Fruit fly (Drosophila melanogaster) whole organism, embryonic: ENCODE measurements around the gene CG16956.

ENCODE experiments used
- Atf-2 ChIP-seq: fragments of 200-800 bp; sonication (Bioruptor generic); optimal IDR thresholded peaks from 2 replicates; lab custom pipeline; 2016; ENCODE audit warnings: missing biosample characterization, missing genetic modification characterization
- C15 ChIP-seq: fragments of 200-800 bp; sonication (Bioruptor generic); IDR thresholded peaks from 3 replicates; pipeline ENCODE4 v1.3.6; 2022; ENCODE audit warnings: missing biosample characterization, missing genetic modification characterization
- CG10321 ChIP-seq: fragments of 200-800 bp; sonication (Bioruptor generic); IDR thresholded peaks from 2 replicates; pipeline ENCODE4 v1.3.6; 2022; ENCODE audit warnings: missing biosample characterization, missing genetic modification characterization
- CG11696 ChIP-seq: fragments of 200-800 bp; sonication (Bioruptor generic); IDR thresholded peaks from 2 replicates; pipeline ENCODE4 v1.3.6; 2022; ENCODE audit warnings: missing biosample characterization, missing genetic modification characterization
- CG12104 ChIP-seq: fragments of 200-800 bp; sonication (Bioruptor generic); optimal IDR thresholded peaks from 3 replicates; lab custom pipeline; 2016; ENCODE audit warnings: missing biosample characterization, missing genetic modification characterization
- CG18262 ChIP-seq: fragments of 200-800 bp; optimal IDR thresholded peaks from 3 replicates; lab custom pipeline; 2019; ENCODE audit warnings: missing biosample characterization, mild to moderate bottlenecking, missing genetic modification characterization, moderate library complexity
- CG30020 ChIP-seq: fragments of 200-800 bp; optimal IDR thresholded peaks from 2 replicates; lab custom pipeline; 2019; ENCODE audit warnings: missing biosample characterization, mild to moderate bottlenecking, missing genetic modification characterization, moderate library complexity
- CG32532 ChIP-seq: fragments of 200-800 bp; sonication (Bioruptor generic); IDR thresholded peaks from 2 replicates; pipeline ENCODE4 v1.3.6; 2022; ENCODE audit warnings: missing biosample characterization, missing genetic modification characterization
- CG3407 ChIP-seq: fragments of 200-800 bp; sonication (Bioruptor generic); optimal IDR thresholded peaks from 2 replicates; lab custom pipeline; 2018; ENCODE audit warnings: missing biosample characterization, mild to moderate bottlenecking, missing genetic modification characterization
- CG3726 ChIP-seq: fragments of 200-800 bp; sonication (Bioruptor generic); IDR thresholded peaks from 3 replicates; pipeline ENCODE4, ENCODE4 v1.3.6; 2022; ENCODE audit warnings: missing biosample characterization, missing genetic modification characterization
- CG4854 ChIP-seq: fragments of 200-800 bp; sonication (Bioruptor generic); optimal IDR thresholded peaks from 2 replicates; lab custom pipeline; 2016; ENCODE audit warnings: missing biosample characterization, missing genetic modification characterization, inconsistent platforms
- CG6254 ChIP-seq: fragments of 200-800 bp; sonication (Bioruptor generic); optimal IDR thresholded peaks from 3 replicates; lab custom pipeline; 2017; ENCODE audit warnings: mild to moderate bottlenecking, missing biosample characterization, missing genetic modification reagents, missing genetic modification characterization
- CG7357 ChIP-seq: fragments of 200-800 bp; sonication (Bioruptor generic); IDR thresholded peaks from 3 replicates; pipeline ENCODE4 v1.3.6; 2022; ENCODE audit warnings: missing biosample characterization, missing genetic modification characterization
- CG9609 ChIP-seq: fragments of 200-800 bp; sonication (Bioruptor generic); optimal IDR thresholded peaks from 3 replicates; lab custom pipeline; 2016; ENCODE audit warnings: missing biosample characterization, missing genetic modification characterization
- CG9876 ChIP-seq: fragments of 200-800 bp; sonication (Bioruptor generic); optimal IDR thresholded peaks from 2 replicates; lab custom pipeline; 2016; ENCODE audit warnings: missing biosample characterization, missing genetic modification characterization
- Doc3 ChIP-seq: fragments of 200-800 bp; sonication (Bioruptor generic); IDR thresholded peaks from 3 replicates; pipeline ENCODE4 v1.3.6; 2022; ENCODE audit warnings: missing biosample characterization, missing genetic modification characterization; ENCODE audit not compliant: partially characterized antibody
- Eip74EF ChIP-seq, 2 experiments: fragments of 200-800 bp in 1 of 2; fragments of >200 bp in 1 of 2; sonication (Bioruptor generic) in 1 of 2; optimal IDR thresholded peaks; 2 replicates each; lab custom pipeline; 2017 to 2019; ENCODE audit warnings: missing biosample characterization in 2 of 2, missing genetic modification characterization in 2 of 2, mild to moderate bottlenecking in 1 of 2, moderate library complexity in 1 of 2
- Fer1 ChIP-seq: fragments of 200-800 bp; sonication (Bioruptor generic); optimal IDR thresholded peaks from 2 replicates; lab custom pipeline; 2017; ENCODE audit warnings: missing biosample characterization, mild to moderate bottlenecking, missing genetic modification characterization
- Hr3 ChIP-seq: fragments of 200-800 bp; sonication (Bioruptor generic); optimal IDR thresholded peaks from 3 replicates; lab custom pipeline; 2016; ENCODE audit warnings: missing biosample characterization, missing genetic modification characterization
- Jarid2 ChIP-seq: fragments of 200-800 bp; sonication (Bioruptor generic); optimal IDR thresholded peaks from 3 replicates; lab custom pipeline; 2017; ENCODE audit warnings: mild to moderate bottlenecking, missing biosample characterization, missing genetic modification reagents, missing genetic modification characterization
- Lhr ChIP-seq: fragments of 200-800 bp; sonication (Bioruptor generic); optimal IDR thresholded peaks from 3 replicates; lab custom pipeline; 2017; ENCODE audit warnings: mild to moderate bottlenecking, missing biosample characterization, missing genetic modification reagents, missing genetic modification characterization
- Lpt ChIP-seq: fragments of >200 bp; optimal IDR thresholded peaks from 2 replicates; lab custom pipeline; 2018; ENCODE audit warnings: missing biosample characterization, missing genetic modification characterization
- Med ChIP-seq: fragments of 200-800 bp; sonication (Bioruptor generic); peaks from one replicate; lab custom pipeline; 2016; ENCODE audit warnings: missing biosample characterization, missing genetic modification characterization, mild to moderate bottlenecking, inconsistent platforms, moderate library complexity
- Mes4 ChIP-seq: fragments of 200-800 bp; sonication (Bioruptor generic); optimal IDR thresholded peaks from 2 replicates; lab custom pipeline; 2016; ENCODE audit warnings: missing biosample characterization, missing genetic modification characterization
- NFAT ChIP-seq: fragments of 200-800 bp; sonication (Bioruptor generic); IDR thresholded peaks from 2 replicates; pipeline ENCODE4 v1.3.6; 2022; ENCODE audit warnings: missing biosample characterization, missing genetic modification characterization
- NfI ChIP-seq: fragments of 200-800 bp; sonication (Bioruptor generic); optimal IDR thresholded peaks from 3 replicates; lab custom pipeline; 2018; ENCODE audit warnings: missing biosample characterization, mild to moderate bottlenecking, missing genetic modification characterization, moderate library complexity
- Poxn ChIP-seq: fragments of 200-800 bp; sonication (Bioruptor generic); IDR thresholded peaks from 2 replicates; pipeline ENCODE4 v1.3.6; 2022; ENCODE audit warnings: missing biosample characterization, missing genetic modification characterization
- Taf1 ChIP-seq: fragments of 200-800 bp; sonication (Bioruptor generic); IDR thresholded peaks from 2 replicates; pipeline ENCODE4 v1.3.6; 2022; ENCODE audit warnings: missing biosample characterization, missing genetic modification characterization
- Tbp ChIP-seq: fragments of >200 bp; optimal IDR thresholded peaks from 2 replicates; lab custom pipeline; 2018; ENCODE audit warnings: missing biosample characterization, missing genetic modification characterization
- Usf ChIP-seq: fragments of 200-800 bp; sonication (Bioruptor generic); optimal IDR thresholded peaks from 2 replicates; lab custom pipeline; 2017; ENCODE audit warnings: missing genotype, missing biosample characterization, missing genetic modification characterization
- Xrp1 ChIP-seq: fragments of 200-800 bp; sonication (Bioruptor generic); IDR thresholded peaks from 2 replicates; pipeline ENCODE4 v1.3.6; 2022; ENCODE audit warnings: missing biosample characterization, missing genetic modification characterization
- chinmo ChIP-seq: fragments of 200-800 bp; sonication (Bioruptor generic); IDR thresholded peaks from 4 replicates; pipeline ENCODE4 v1.3.6; 2022; ENCODE audit warnings: missing biosample characterization, missing genetic modification characterization; ENCODE audit not compliant: partially characterized antibody
- corto ChIP-seq: fragments of 200-800 bp; sonication (Bioruptor generic); optimal IDR thresholded peaks from 2 replicates; lab custom pipeline; 2016; ENCODE audit warnings: missing biosample characterization, mild to moderate bottlenecking, missing genetic modification characterization, moderate library complexity
- dysf ChIP-seq: fragments of 200-800 bp; sonication (Bioruptor generic); IDR thresholded peaks from 3 replicates; pipeline ENCODE4 v1.3.6; 2022; ENCODE audit warnings: missing biosample characterization, missing genetic modification characterization
- exex ChIP-seq: fragments of 200-800 bp; sonication (Bioruptor generic); optimal IDR thresholded peaks from 4 replicates; lab custom pipeline; 2018; ENCODE audit warnings: missing biosample characterization, mild to moderate bottlenecking, missing genetic modification characterization, moderate library complexity
- fd102C ChIP-seq: fragments of 200-800 bp; sonication (Bioruptor generic); optimal IDR thresholded peaks from 2 replicates; lab custom pipeline; 2018; ENCODE audit warnings: missing biosample characterization, mild to moderate bottlenecking, missing genetic modification characterization, moderate library complexity
- fu2 ChIP-seq: fragments of 200-800 bp; sonication (Bioruptor generic); optimal IDR thresholded peaks from 2 replicates; lab custom pipeline; 2016; ENCODE audit warnings: missing biosample characterization, missing genetic modification characterization
- gcm ChIP-seq: fragments of 200-800 bp; sonication (Bioruptor generic); optimal IDR thresholded peaks from 2 replicates; lab custom pipeline; 2019; ENCODE audit warnings: missing biosample characterization, mild to moderate bottlenecking, missing genetic modification characterization, moderate library complexity
- her ChIP-seq: fragments of 200-800 bp; sonication (Bioruptor generic); optimal IDR thresholded peaks from 2 replicates; lab custom pipeline; 2016; ENCODE audit warnings: missing biosample characterization, missing genetic modification characterization
- insv ChIP-seq, 2 experiments: fragments of 200-800 bp; sonication (Bioruptor generic); optimal IDR thresholded peaks; 3 replicates each; lab custom pipeline; 2016 to 2018; ENCODE audit warnings: missing biosample characterization in 2 of 2, missing genetic modification characterization in 2 of 2
- jing ChIP-seq: fragments of 200-800 bp; sonication (Bioruptor generic); optimal IDR thresholded peaks from 2 replicates; lab custom pipeline; 2018; ENCODE audit warnings: missing biosample characterization, mild to moderate bottlenecking, missing genetic modification characterization
- lab ChIP-seq: fragments of 200-800 bp; sonication (Bioruptor generic); optimal IDR thresholded peaks from 3 replicates; lab custom pipeline; 2017; ENCODE audit warnings: missing biosample characterization, missing genetic modification characterization, mild to moderate bottlenecking, moderate library complexity, missing genetic modification reagents
- lmd ChIP-seq: fragments of 200-800 bp; sonication (Bioruptor generic); IDR thresholded peaks from 2 replicates; pipeline ENCODE4 v1.3.6; 2022; ENCODE audit warnings: missing biosample characterization, missing genetic modification characterization
- maf-S ChIP-seq: fragments of 200-800 bp; sonication (Bioruptor generic); optimal IDR thresholded peaks from 2 replicates; lab custom pipeline; 2016; ENCODE audit warnings: missing biosample characterization, missing genetic modification characterization
- mam ChIP-seq: fragments of 200-800 bp; sonication (Bioruptor generic); optimal IDR thresholded peaks from 3 replicates; lab custom pipeline; 2016; ENCODE audit warnings: missing biosample characterization, missing genetic modification characterization
- rib ChIP-seq: fragments of 200-800 bp; sonication (Bioruptor generic); IDR thresholded peaks from 2 replicates; pipeline ENCODE4 v1.3.6; 2022; ENCODE audit warnings: missing biosample characterization, missing genetic modification characterization
- salm ChIP-seq: fragments of 200-800 bp; sonication (Bioruptor generic); optimal IDR thresholded peaks from 2 replicates; lab custom pipeline; 2018; ENCODE audit warnings: missing biosample characterization, mild to moderate bottlenecking, missing genetic modification characterization
- sd ChIP-seq: fragments of 200-800 bp; sonication (Bioruptor generic); optimal IDR thresholded peaks from 3 replicates; lab custom pipeline; 2018; ENCODE audit warnings: missing biosample characterization, mild to moderate bottlenecking, missing genetic modification characterization, moderate library complexity
- tgo ChIP-seq: fragments of 200-800 bp; sonication (Bioruptor generic); IDR thresholded peaks from 3 replicates; pipeline ENCODE4 v1.3.6; 2022; ENCODE audit warnings: missing biosample characterization, missing genetic modification characterization
- twi ChIP-seq: fragments of 200-800 bp; optimal IDR thresholded peaks from 2 replicates; lab custom pipeline; 2019; ENCODE audit warnings: missing biosample characterization, mild to moderate bottlenecking, missing genetic modification characterization, moderate library complexity
- zf30C ChIP-seq: fragments of 200-800 bp; sonication (Bioruptor generic); optimal IDR thresholded peaks from 3 replicates; lab custom pipeline; 2018; ENCODE audit warnings: missing biosample characterization, mild to moderate bottlenecking, missing genetic modification characterization

The CG16956 gene

dm6 chr2L:13387255-13387654 is 27.1 kb downstream of the CG16956 start, which contains the start of the genes Ing5 and CG7099 (continued):
- TF ChIP-seq rib (peak; percentile 93), maf-S (GFP tag; lab: Kevin White, UChicago) (peak; percentile 91), CG18262 (peak; percentile 95), Taf1 (peak; percentile 94), dysf (GFP tag; lab: Robert Waterston, UW) (peak; percentile 96), Atf-2 (peak; percentile 83), lmd (GFP tag; lab: Robert Waterston, UW) (peak; percentile 96), sd (tag; lab: Kevin White, UChicago) (peak; percentile 95), fd102C (GFP tag; lab: Kevin White, UChicago) (peak; percentile 74), salm (tag; lab: Kevin White, UChicago) (peak; percentile 91), mam (GFP tag; lab: Kevin White, UChicago) (peak; percentile 94), CG4854 (peak; percentile 96), Xrp1 (GFP tag; lab: Robert Waterston, UW) (peak; percentile 98), twi (tag; lab: Kevin White, UChicago) (peak; percentile 93), corto (GFP tag; lab: Kevin White, UChicago) (peak; percentile 89), insv (GFP tag; optimal IDR thresholded peaks at IDR 0.05; lab: Kevin White, UChicago) (peak in 1 of 2 experiments; percentile 73), Tbp (GFP tag; lab: Kevin White, UChicago) (no peak), Lpt (GFP tag; lab: Kevin White, UChicago) (no peak), zf30C (GFP tag; lab: Kevin White, UChicago) (no peak), Usf (GFP tag; lab: Kevin White, UChicago) (peak; percentile 93), lab (GFP tag; lab: Kevin White, UChicago) (peak; percentile 97), Med (peak; percentile 98), gcm (GFP tag; lab: Kevin White, UChicago) (peak; percentile 93), Hr3 (GFP tag; lab: Kevin White, UChicago) (peak; percentile 97), chinmo (no peak), Jarid2 (no peak), NFAT (GFP tag; lab: Robert Waterston, UW) (peak; percentile 95), CG7357 (GFP tag; lab: Robert Waterston, UW) (peak; percentile 89), Eip74EF (GFP tag; optimal IDR thresholded peaks at IDR 0.05; lab: Kevin White, UChicago) (no peak), Lhr (GFP tag; lab: Kevin White, UChicago) (peak; percentile 88), CG3726 (GFP tag; lab: Robert Waterston, UW) (peak; percentile 94), CG9876 (GFP tag; lab: Kevin White, UChicago) (peak; percentile 75), exex (peak; percentile 97), Fer1 (peak; percentile 94), Doc3 (GFP tag; lab: Robert Waterston, UW) (0 out of 3 replicates have a peak, but pooled peaks have one; percentile 49), CG32532 (GFP tag; lab: Robert Waterston, UW) (peak; percentile 98), CG11696 (GFP tag; lab: Robert Waterston, UW) (peak; percentile 82), C15 (GFP tag; lab: Robert Waterston, UW) (peak; percentile 94), CG30020 (tag; lab: Kevin White, UChicago) (peak; percentile 87), NfI (GFP tag; lab: Kevin White, UChicago) (peak; percentile 97), her (GFP tag; lab: Kevin White, UChicago) (peak; percentile 69), tgo (GFP tag; lab: Robert Waterston, UW) (peak; percentile 96), Poxn (GFP tag; lab: Robert Waterston, UW) (peak; percentile 90), CG10321 (peak; percentile 73), CG6254 (GFP tag; lab: Kevin White, UChicago) (peak; percentile 87), fu2 (GFP tag; lab: Kevin White, UChicago) (peak; percentile 82), CG12104 (GFP tag; lab: Kevin White, UChicago) (peak; percentile 94), jing (GFP tag; lab: Kevin White, UChicago) (peak; percentile 89), CG9609 (GFP tag; lab: Kevin White, UChicago) (peak; percentile 86), CG3407 (GFP tag; lab: Kevin White, UChicago) (peak; percentile 92), Mes4 (peak; percentile 75)
